Fruit fly (Drosophila melanogaster) whole organism, embryonic: ENCODE measurements around the gene CG8851.

Experiments
- Awh ChIP-seq: fragments of 200-800 bp; sonication (Bioruptor generic); IDR thresholded peaks from 2 replicates; pipeline ENCODE4, ENCODE4 v1.3.6; 2022; ENCODE audit warnings: missing biosample characterization, missing genetic modification characterization
- Bteb2 ChIP-seq: fragments of 200-800 bp; sonication (Bioruptor generic); optimal IDR thresholded peaks from 2 replicates; lab custom pipeline; 2016; ENCODE audit warnings: missing biosample characterization, missing genetic modification characterization
- CG10274 ChIP-seq: fragments of 200-800 bp; sonication (Bioruptor generic); optimal IDR thresholded peaks from 3 replicates; lab custom pipeline; 2017; ENCODE audit warnings: missing biosample characterization, mild to moderate bottlenecking, missing genetic modification characterization
- CG11085 ChIP-seq: fragments of 200-800 bp; sonication (Bioruptor generic); IDR thresholded peaks from 2 replicates; pipeline ENCODE4 v1.3.6; 2022; ENCODE audit warnings: missing biosample characterization, missing genetic modification characterization
- CG11247 ChIP-seq: fragments of 200-800 bp; sonication (Bioruptor generic); IDR thresholded peaks from 2 replicates; pipeline ENCODE4 v1.3.6; 2022; ENCODE audit warnings: missing biosample characterization, missing genetic modification characterization
- CG13624 ChIP-seq: fragments of 200-800 bp; sonication (Bioruptor generic); optimal IDR thresholded peaks from 2 replicates; lab custom pipeline; 2016; ENCODE audit warnings: missing biosample characterization, missing genetic modification characterization
- CG14860 ChIP-seq: fragments of 200-800 bp; sonication (Bioruptor generic); IDR thresholded peaks from 3 replicates; pipeline ENCODE4 v1.3.6; 2022; ENCODE audit warnings: missing biosample characterization, missing genetic modification characterization; ENCODE audit not compliant: partially characterized antibody
- CG1529 ChIP-seq: fragments of 200-800 bp; sonication (Bioruptor generic); optimal IDR thresholded peaks from 3 replicates; lab custom pipeline; 2018; ENCODE audit warnings: missing biosample characterization, missing genetic modification characterization
- CG17328 ChIP-seq: fragments of 200-800 bp; sonication (Bioruptor generic); IDR thresholded peaks from 2 replicates; pipeline ENCODE4 v1.3.6; 2022; ENCODE audit warnings: missing biosample characterization, missing genetic modification characterization
- CG18476 ChIP-seq: fragments of 200-800 bp; sonication (Bioruptor generic); optimal IDR thresholded peaks from 2 replicates; lab custom pipeline; 2016; ENCODE audit warnings: missing biosample characterization, mild to moderate bottlenecking, missing genetic modification characterization
- CG30403 ChIP-seq: fragments of 200-800 bp; sonication (Bioruptor generic); optimal IDR thresholded peaks from 3 replicates; lab custom pipeline; 2016; ENCODE audit warnings: missing biosample characterization, missing genetic modification characterization
- CG34224 ChIP-seq: fragments of 200-800 bp; sonication (Bioruptor generic); IDR thresholded peaks from 3 replicates; pipeline ENCODE4 v1.3.6; 2022; ENCODE audit warnings: missing biosample characterization, missing genetic modification characterization; ENCODE audit not compliant: partially characterized antibody
- CG34422 ChIP-seq: fragments of 200-800 bp; sonication (Bioruptor generic); IDR thresholded peaks from 3 replicates; pipeline ENCODE4 v1.3.6; 2022; ENCODE audit warnings: missing biosample characterization, missing genetic modification characterization
- CG3838 ChIP-seq: fragments of 200-800 bp; sonication (Bioruptor generic); optimal IDR thresholded peaks from 3 replicates; lab custom pipeline; 2016; ENCODE audit warnings: missing biosample characterization, missing genetic modification characterization
- CG6254 ChIP-seq: fragments of 200-800 bp; sonication (Bioruptor generic); optimal IDR thresholded peaks from 3 replicates; lab custom pipeline; 2017; ENCODE audit warnings: mild to moderate bottlenecking, missing biosample characterization, missing genetic modification reagents, missing genetic modification characterization
- Camta ChIP-seq: fragments of 200-800 bp; sonication (Bioruptor generic); optimal IDR thresholded peaks from 2 replicates; lab custom pipeline; 2016; ENCODE audit warnings: missing biosample characterization, missing genetic modification characterization
- D19A ChIP-seq: fragments of 200-800 bp; optimal IDR thresholded peaks from 3 replicates; lab custom pipeline; 2019; ENCODE audit warnings: missing biosample characterization, mild to moderate bottlenecking, missing genetic modification characterization, moderate library complexity
- Gug ChIP-seq: fragments of 200-800 bp; sonication (Bioruptor generic); IDR thresholded peaks from 4 replicates; pipeline ENCODE4 v1.3.6; 2022; ENCODE audit warnings: missing biosample characterization, missing genetic modification characterization
- Hr3 ChIP-seq: fragments of 200-800 bp; sonication (Bioruptor generic); optimal IDR thresholded peaks from 3 replicates; lab custom pipeline; 2016; ENCODE audit warnings: missing biosample characterization, missing genetic modification characterization
- Mad ChIP-seq: fragments of 200-800 bp; sonication (Bioruptor generic); optimal IDR thresholded peaks from 2 replicates; lab custom pipeline; 2016; ENCODE audit warnings: missing biosample characterization, missing genetic modification characterization
- Meics ChIP-seq: fragments of 200-800 bp; sonication (Bioruptor generic); optimal IDR thresholded peaks from 2 replicates; lab custom pipeline; 2017; ENCODE audit warnings: missing biosample characterization, mild to moderate bottlenecking, missing genetic modification characterization
- NC2α ChIP-seq: fragments of 200-800 bp; sonication (Bioruptor generic); optimal IDR thresholded peaks from 2 replicates; lab custom pipeline; 2016; ENCODE audit warnings: missing biosample characterization, missing genetic modification characterization
- Oli ChIP-seq: fragments of 200-800 bp; sonication (Bioruptor generic); optimal IDR thresholded peaks from 2 replicates; lab custom pipeline; 2018; ENCODE audit warnings: missing biosample characterization, mild to moderate bottlenecking, missing genetic modification characterization, moderate library complexity
- Sox100B ChIP-seq: fragments of 200-800 bp; sonication (Bioruptor generic); optimal IDR thresholded peaks from 3 replicates; lab custom pipeline; 2018; ENCODE audit warnings: missing biosample characterization, mild to moderate bottlenecking, missing genetic modification characterization
- Sox102F ChIP-seq: fragments of 200-800 bp; sonication (Bioruptor generic); optimal IDR thresholded peaks from 2 replicates; lab custom pipeline; 2018; ENCODE audit warnings: missing biosample characterization, mild to moderate bottlenecking, missing genetic modification characterization, moderate library complexity
- amos ChIP-seq: fragments of 200-800 bp; sonication (Bioruptor generic); IDR thresholded peaks from 2 replicates; pipeline ENCODE4 v1.3.6; 2022; ENCODE audit warnings: missing biosample characterization, missing genetic modification characterization; ENCODE audit not compliant: partially characterized antibody
- br ChIP-seq: fragments of >200 bp; optimal IDR thresholded peaks from 2 replicates; lab custom pipeline; 2017
- cato ChIP-seq: fragments of 200-800 bp; sonication (Bioruptor generic); optimal IDR thresholded peaks from 2 replicates; lab custom pipeline; 2016; ENCODE audit warnings: missing biosample characterization, missing genetic modification characterization, borderline replicate concordance
- cg ChIP-seq: fragments of 200-800 bp; sonication (Bioruptor generic); optimal IDR thresholded peaks from 3 replicates; lab custom pipeline; 2019; ENCODE audit warnings: missing biosample characterization, mild to moderate bottlenecking, missing genetic modification characterization, moderate library complexity
- dan ChIP-seq: fragments of 200-800 bp; sonication (Bioruptor generic); IDR thresholded peaks from 2 replicates; pipeline ENCODE4 v1.3.6; 2022; ENCODE audit warnings: missing biosample characterization, missing genetic modification characterization
- fd3F ChIP-seq: fragments of 200-800 bp; sonication (Bioruptor generic); optimal IDR thresholded peaks from 2 replicates; lab custom pipeline; 2018; ENCODE audit warnings: missing biosample characterization, mild to moderate bottlenecking, missing genetic modification characterization, moderate library complexity
- gcm2 ChIP-seq: fragments of 200-800 bp; sonication (Bioruptor generic); optimal IDR thresholded peaks from 2 replicates; lab custom pipeline; 2016; ENCODE audit warnings: missing biosample characterization, missing genetic modification characterization
- gfzf ChIP-seq: fragments of 200-800 bp; sonication (Bioruptor generic); optimal IDR thresholded peaks from 2 replicates; lab custom pipeline; 2016; ENCODE audit warnings: missing biosample characterization, mild to moderate bottlenecking, missing genetic modification characterization, moderate library complexity
- hth ChIP-seq: fragments of >200 bp; optimal IDR thresholded peaks from 2 replicates; lab custom pipeline; 2017; ENCODE audit warnings: inconsistent platforms
- lov ChIP-seq, 2 experiments: fragments of 200-800 bp in 1 of 2; fragments of >200 bp in 1 of 2; sonication (Bioruptor generic) in 1 of 2; IDR thresholded peaks in 1 of 2; optimal IDR thresholded peaks in 1 of 2; 2 replicates in 1 of 2; 3 replicates in 1 of 2; pipeline versions ENCODE4 v1.3.6 to Lab custom; 2017 to 2022; ENCODE audit warnings: missing biosample characterization in 1 of 2, missing genetic modification characterization in 1 of 2
- oc ChIP-seq: fragments of 200-800 bp; sonication (Bioruptor generic); optimal IDR thresholded peaks from 2 replicates; lab custom pipeline; 2018; ENCODE audit warnings: missing biosample characterization, mild to moderate bottlenecking, missing genetic modification characterization, moderate library complexity
- onecut ChIP-seq: fragments of 200-800 bp; sonication (Bioruptor generic); IDR thresholded peaks from 2 replicates; pipeline ENCODE4 v1.3.6; 2022; ENCODE audit warnings: missing biosample characterization, missing genetic modification characterization
- p53 ChIP-seq: fragments of 200-800 bp; sonication (Bioruptor generic); optimal IDR thresholded peaks from 2 replicates; lab custom pipeline; 2016; ENCODE audit warnings: missing biosample characterization, missing genetic modification characterization
- pum ChIP-seq: fragments of 200-800 bp; sonication (Bioruptor generic); optimal IDR thresholded peaks from 2 replicates; lab custom pipeline; 2016; ENCODE audit warnings: missing biosample characterization, missing genetic modification characterization
- scrt ChIP-seq: fragments of 200-800 bp; sonication (Bioruptor generic); optimal IDR thresholded peaks from 2 replicates; lab custom pipeline; 2018; ENCODE audit warnings: missing biosample characterization, mild to moderate bottlenecking, missing genetic modification characterization, moderate library complexity
- sima ChIP-seq: fragments of 200-800 bp; sonication (Bioruptor generic); optimal IDR thresholded peaks from 2 replicates; lab custom pipeline; 2016; ENCODE audit warnings: missing biosample characterization, missing genetic modification characterization
- slbo ChIP-seq: fragments of 200-800 bp; sonication (Bioruptor generic); IDR thresholded peaks from 2 replicates; pipeline ENCODE4 v1.3.6; 2022; ENCODE audit warnings: missing biosample characterization, missing genetic modification characterization
- slp2 ChIP-seq: fragments of 200-800 bp; sonication (Bioruptor generic); optimal IDR thresholded peaks from 2 replicates; lab custom pipeline; 2016; ENCODE audit warnings: missing biosample characterization, missing genetic modification characterization
- toy ChIP-seq: fragments of 200-800 bp; sonication (Bioruptor generic); IDR thresholded peaks from 2 replicates; pipeline ENCODE4 v1.3.6; 2022; ENCODE audit warnings: missing biosample characterization, missing genetic modification characterization
- unc-4 ChIP-seq: fragments of 200-800 bp; sonication (Bioruptor generic); IDR thresholded peaks from 2 replicates; pipeline ENCODE4 v1.3.6; 2022; ENCODE audit warnings: missing biosample characterization, missing genetic modification characterization; ENCODE audit not compliant: partially characterized antibody
- vfl ChIP-seq: fragments of 200-800 bp; sonication (Bioruptor generic); optimal IDR thresholded peaks from 2 replicates; lab custom pipeline; 2016; ENCODE audit warnings: missing biosample characterization, missing genetic modification characterization
- vnd ChIP-seq: fragments of 200-800 bp; sonication (Bioruptor generic); IDR thresholded peaks from 3 replicates; pipeline ENCODE4 v1.3.6; 2022; ENCODE audit warnings: missing biosample characterization, missing genetic modification characterization; ENCODE audit not compliant: partially characterized antibody
- wdn ChIP-seq: fragments of 200-800 bp; sonication (Bioruptor generic); IDR thresholded peaks from 2 replicates; pipeline ENCODE4 v1.3.6; 2022; ENCODE audit warnings: missing biosample characterization, missing genetic modification characterization
- yki ChIP-seq: fragments of >200 bp; optimal IDR thresholded peaks from 3 replicates; lab custom pipeline; 2018
- zfh2 ChIP-seq: fragments of 200-800 bp; sonication (Bioruptor generic); optimal IDR thresholded peaks from 2 replicates; lab custom pipeline; 2016; ENCODE audit warnings: missing biosample characterization, missing genetic modification characterization

The CG8851 gene

dm6 chr2L:3475168-3475567, 44.3 kb upstream of the CG8851 start:
- TF ChIP-seq CG10274 (GFP tag; lab: Kevin White, UChicago), result no peak
- peak; percentile 30 for TF ChIP-seq D19A
- TF ChIP-seq, all 482 proteins: peak for 1

dm6 chr2L:3475948-3476347, 43.5 kb upstream of the CG8851 start:
- TF ChIP-seq CG11247 (GFP tag; lab: Robert Waterston, UW) (no peak), CG34224 (no peak), CG1529 (GFP tag; lab: Kevin White, UChicago) (no peak), CG14860 (no peak), Sox102F (GFP tag; lab: Kevin White, UChicago) (peak; percentile 65), sima (GFP tag; lab: Kevin White, UChicago) (no peak), onecut (GFP tag; lab: Robert Waterston, UW) (peak; percentile 20; the same call in 1 of the 2 replicates), vnd (no peak), hth (lab: Kevin White, UChicago) (no peak), vfl (GFP tag; lab: Kevin White, UChicago) (peak; percentile 31), NC2α (GFP tag; lab: Kevin White, UChicago) (no peak), dan (GFP tag; lab: Robert Waterston, UW) (no peak), cg (GFP tag; lab: Kevin White, UChicago) (no peak), amos (GFP tag; lab: Robert Waterston, UW) (no peak), zfh2 (peak; percentile 56), br (no peak), lov (optimal IDR thresholded peaks at IDR 0.05; lab: Kevin White, UChicago) (no peak), lov (GFP tag; IDR thresholded peaks at IDR 0.05; lab: Robert Waterston, UW) (no peak), Bteb2 (GFP tag; lab: Kevin White, UChicago) (peak; percentile 18), gcm2 (GFP tag; lab: Kevin White, UChicago) (no peak), CG11085 (no peak), Gug (GFP tag; lab: Robert Waterston, UW) (peak; percentile 10; the same call in 1 of the 4 replicates), CG13624 (peak; percentile 23), pum (GFP tag; lab: Kevin White, UChicago) (peak; percentile 11), CG18476 (GFP tag; lab: Kevin White, UChicago) (peak; percentile 6), fd3F (GFP tag; lab: Kevin White, UChicago) (peak; percentile 68), slp2 (GFP tag; lab: Kevin White, UChicago) (peak; percentile 2), Meics (GFP tag; lab: Kevin White, UChicago) (peak; percentile 83), Camta (peak; percentile 20), Sox100B (GFP tag; lab: Kevin White, UChicago) (peak; percentile 77), Mad (GFP tag; lab: Kevin White, UChicago) (peak; percentile 4), scrt (GFP tag; lab: Kevin White, UChicago) (peak; percentile 21), p53 (GFP tag; lab: Kevin White, UChicago) (no peak), CG30403 (GFP tag; lab: Kevin White, UChicago) (peak; percentile 82), CG6254 (no peak), cato (peak; percentile 10), Oli (tag; lab: Kevin White, UChicago) (peak; percentile 65), Awh (GFP tag; lab: Robert Waterston, UW) (no peak), slbo (GFP tag; lab: Robert Waterston, UW) (peak; percentile 71), oc (tag; lab: Kevin White, UChicago) (no peak), Hr3 (GFP tag; lab: Kevin White, UChicago) (peak; percentile 49), yki (no peak), CG34422 (GFP tag; lab: Robert Waterston, UW) (peak; percentile 81), toy (GFP tag; lab: Robert Waterston, UW) (no peak), gfzf (GFP tag; lab: Kevin White, UChicago) (no peak), CG3838 (GFP tag; lab: Kevin White, UChicago) (no peak), CG17328 (GFP tag; lab: Robert Waterston, UW) (no peak), wdn (GFP tag; lab: Robert Waterston, UW) (no peak), unc-4 (GFP tag; lab: Robert Waterston, UW) (no peak)
